Worm (Caenorhabditis elegans) whole organism, early embryonic: ENCODE measurements around the gene sri-67.
"Not testable (repeated sequence)": the region's sequence is repeated elsewhere in the genome, so short reads cannot be mapped to it uniquely, and the experiment has no call there.

ENCODE experiments used
- B0310.2 ChIP-seq: sonication (generic microtip); optimal IDR thresholded peaks from 2 replicates; lab custom pipeline; 2016; ENCODE audit warnings: mild to moderate bottlenecking, missing genetic modification characterization, missing compliant biosample characterization
- F13C5.2 ChIP-seq: sonication (generic microtip); optimal IDR thresholded peaks from 2 replicates; lab custom pipeline; 2017; ENCODE audit warnings: mild to moderate bottlenecking, missing genetic modification characterization, inconsistent platforms, missing compliant biosample characterization
- aly-1 ChIP-seq: sonication (generic microtip); optimal IDR thresholded peaks from 2 replicates; lab custom pipeline; 2016; ENCODE audit warnings: missing genetic modification characterization, missing compliant biosample characterization
- ama-1 ChIP-seq: fragments of 150-350 bp; optimal IDR thresholded peaks from 2 replicates; lab custom pipeline; 2014
- ceh-13 ChIP-seq: fragments of 200-800 bp; sonication (Bioruptor generic); optimal IDR thresholded peaks from 2 replicates; lab custom pipeline; 2018; ENCODE audit warnings: mild to moderate bottlenecking, missing genetic modification characterization, missing compliant biosample characterization
- ceh-36 ChIP-seq: sonication (generic microtip); optimal IDR thresholded peaks from 2 replicates; lab custom pipeline; 2016; ENCODE audit warnings: missing genetic modification characterization, inconsistent platforms, missing compliant biosample characterization
- ets-7 ChIP-seq: sonication (generic microtip); optimal IDR thresholded peaks from 2 replicates; lab custom pipeline; 2016; ENCODE audit warnings: missing genotype, missing genetic modification characterization, missing compliant biosample characterization
- flt-1 ChIP-seq: fragments of 200-800 bp; sonication (Bioruptor generic); IDR thresholded peaks from 2 replicates; pipeline ENCODE4 v1.3.6; 2022; ENCODE audit warnings: missing genetic modification characterization, missing compliant biosample characterization
- hmbx-1 ChIP-seq: sonication (generic microtip); optimal IDR thresholded peaks from 2 replicates; lab custom pipeline; 2016; ENCODE audit warnings: mild to moderate bottlenecking, missing genetic modification characterization, missing compliant biosample characterization
- hmg-4 ChIP-seq: fragments of 200-800 bp; sonication (Bioruptor generic); optimal IDR thresholded peaks from 2 replicates; lab custom pipeline; 2018; ENCODE audit warnings: mild to moderate bottlenecking, missing genetic modification characterization, missing compliant biosample characterization
- hnd-1 ChIP-seq: sonication (generic microtip); optimal IDR thresholded peaks from 2 replicates; lab custom pipeline; 2016; ENCODE audit warnings: missing genetic modification characterization, missing compliant biosample characterization
- pes-1 ChIP-seq: fragments of 200-800 bp; sonication (Bioruptor generic); IDR thresholded peaks from 2 replicates; pipeline ENCODE4 v1.3.6; 2022; ENCODE audit warnings: missing genetic modification reagents, missing genetic modification characterization, missing compliant biosample characterization
- scrt-1 ChIP-seq: fragments of 200-800 bp; sonication (Bioruptor generic); IDR thresholded peaks from 2 replicates; pipeline ENCODE4 v1.3.6; 2022; ENCODE audit warnings: missing genetic modification characterization, missing compliant biosample characterization
- sea-1 ChIP-seq: fragments of 200-800 bp; sonication (Bioruptor generic); conservative IDR thresholded peaks from 2 replicates; pipeline ENCODE4 v1.3.6; 2022; ENCODE audit warnings: missing genetic modification characterization, missing compliant biosample characterization
- tbx-11 ChIP-seq: fragments of 200-800 bp; sonication (Bioruptor generic); IDR thresholded peaks from 2 replicates; pipeline ENCODE4 v1.3.6; 2022; ENCODE audit warnings: missing genetic modification characterization, missing compliant biosample characterization
- tbx-37 ChIP-seq: fragments of 200-800 bp; sonication (Bioruptor generic); conservative IDR thresholded peaks from 2 replicates; pipeline ENCODE4 v1.3.6; 2022; ENCODE audit warnings: missing genetic modification reagents, missing genetic modification characterization, missing compliant biosample characterization
- tra-4 ChIP-seq: sonication (generic microtip); optimal IDR thresholded peaks from 2 replicates; lab custom pipeline; 2017; ENCODE audit warnings: missing genetic modification characterization, missing compliant biosample characterization

sri-67 gene

ce11 chrV:19987684-19988083 lies at the start of gene sri-67:
TSS of gene sri-67 (plus strand) at chrV:19987984.
- no peak for TF ChIP-seq F13C5.2 (tag; lab: Kevin White, UChicago)
- TF ChIP-seq B0310.2 (tag; lab: Kevin White, UChicago) = no peak
- TF ChIP-seq hmbx-1 (tag; lab: Kevin White, UChicago) = no peak
- TF ChIP-seq hnd-1 (tag; lab: Kevin White, UChicago) = no peak
- TF ChIP-seq pes-1 = no peak
- TF ChIP-seq tbx-37 = no peak
- TF ChIP-seq ceh-13 = no peak
- TF ChIP-seq aly-1 = no peak
- no peak for TF ChIP-seq hmg-4 (GFP tag; lab: Kevin White, UChicago)
- no peak for TF ChIP-seq tra-4 (tag; lab: Kevin White, UChicago)
- TF ChIP-seq flt-1 (GFP tag; lab: Robert Waterston, UW) = no peak
- no peak for TF ChIP-seq sea-1 (GFP tag; lab: Robert Waterston, UW)
- TF ChIP-seq ama-1 (lab: Kevin White, UChicago) = no peak
- TF ChIP-seq scrt-1 (GFP tag; lab: Robert Waterston, UW) = no peak
- TF ChIP-seq ets-7 (tag; lab: Kevin White, UChicago) = no peak
- no peak for TF ChIP-seq tbx-11 (GFP tag; lab: Robert Waterston, UW)
- TF ChIP-seq ceh-36 (tag; lab: Kevin White, UChicago) = no peak

- TF ChIP-seq ets-7 (tag; lab: Kevin White, UChicago) (no peak), aly-1 (no peak), hmg-4 (GFP tag; lab: Kevin White, UChicago) (no peak)
Observed at ce11 chrV:19946529-19946928, 41.3 kb upstream of the sri-67 start, which contains the start of gene dhs-24. TSS of gene dhs-24 (minus strand) at chrV:19946629.

ce11 chrV:19948993-19949392 lies 38.8 kb upstream of the sri-67 start, which contains the start of gene tmed-4:
TSS of gene tmed-4 (minus strand) at chrV:19949093.
- TF ChIP-seq tbx-37; scrt-1 (GFP tag; lab: Robert Waterston, UW); tra-4 (tag; lab: Kevin White, UChicago): not testable (repeated sequence)

- TF ChIP-seq sea-1 (GFP tag; lab: Robert Waterston, UW); hmbx-1 (tag; lab: Kevin White, UChicago); aly-1: not testable (repeated sequence)
Observed at ce11 chrV:19949721-19950120, 38.1 kb upstream of the sri-67 start, which contains the start of gene Y60A3A.8. TSS of gene Y60A3A.8 (plus strand) at chrV:19949978.

ce11 chrV:19954491-19954890 lies 33.3 kb upstream of the sri-67 start:
- TF ChIP-seq hmbx-1 (tag; lab: Kevin White, UChicago) = no peak
- no peak for TF ChIP-seq tra-4 (tag; lab: Kevin White, UChicago)
- TF ChIP-seq ceh-13 = no peak
- no peak for TF ChIP-seq F13C5.2 (tag; lab: Kevin White, UChicago)
- no peak for TF ChIP-seq hmg-4 (GFP tag; lab: Kevin White, UChicago)
- no peak for TF ChIP-seq pes-1
- no peak for TF ChIP-seq flt-1 (GFP tag; lab: Robert Waterston, UW)
- TF ChIP-seq scrt-1 (GFP tag; lab: Robert Waterston, UW) = no peak
- TF ChIP-seq ama-1 (lab: Kevin White, UChicago) = no peak
- TF ChIP-seq ets-7 (tag; lab: Kevin White, UChicago) = no peak
- no peak for TF ChIP-seq ceh-36 (tag; lab: Kevin White, UChicago)
- TF ChIP-seq B0310.2 (tag; lab: Kevin White, UChicago) = no peak
- no peak for TF ChIP-seq aly-1
- TF ChIP-seq sea-1 (GFP tag; lab: Robert Waterston, UW) = no peak
- no peak for TF ChIP-seq hnd-1 (tag; lab: Kevin White, UChicago)
- no peak for TF ChIP-seq tbx-37

ce11 chrV:19955171-19955570 lies 32.6 kb upstream of the sri-67 start, which contains the start of gene abhd-3.1:
TSS of gene abhd-3.1 (plus strand) at chrV:19955488.
- TF ChIP-seq flt-1 (GFP tag; lab: Robert Waterston, UW) (no peak), ets-7 (tag; lab: Kevin White, UChicago) (no peak), B0310.2 (tag; lab: Kevin White, UChicago) (no peak), scrt-1 (GFP tag; lab: Robert Waterston, UW) (no peak), aly-1 (no peak), hmbx-1 (tag; lab: Kevin White, UChicago) (no peak), hmg-4 (GFP tag; lab: Kevin White, UChicago) (no peak)

- TF ChIP-seq hmbx-1 (tag; lab: Kevin White, UChicago) (no peak), tra-4 (tag; lab: Kevin White, UChicago) (no peak), scrt-1 (GFP tag; lab: Robert Waterston, UW) (no peak), B0310.2 (tag; lab: Kevin White, UChicago) (no peak), F13C5.2 (tag; lab: Kevin White, UChicago) (no peak), pes-1 (no peak), ceh-13 (no peak), hmg-4 (GFP tag; lab: Kevin White, UChicago) (no peak), ama-1 (lab: Kevin White, UChicago) (no peak), ets-7 (tag; lab: Kevin White, UChicago) (no peak), aly-1 (no peak), flt-1 (GFP tag; lab: Robert Waterston, UW) (no peak), sea-1 (GFP tag; lab: Robert Waterston, UW) (no peak), tbx-11 (GFP tag; lab: Robert Waterston, UW) (no peak), hnd-1 (tag; lab: Kevin White, UChicago) (no peak), tbx-37 (no peak), ceh-36 (tag; lab: Kevin White, UChicago) (no peak)
Observed at ce11 chrV:19958744-19959143, 29.0 kb upstream of the sri-67 start, which contains the start of gene srh-172. TSS of gene srh-172 (plus strand) at chrV:19959044.

ce11 chrV:19961971-19962370 lies 25.8 kb upstream of the sri-67 start:
- TF ChIP-seq hmg-4 (GFP tag; lab: Kevin White, UChicago) (peak; percentile 13), B0310.2 (tag; lab: Kevin White, UChicago) (no peak), aly-1 (no peak), hnd-1 (tag; lab: Kevin White, UChicago) (no peak), sea-1 (GFP tag; lab: Robert Waterston, UW) (no peak)
